Worm (Caenorhabditis elegans) whole organism, L2 larva: ENCODE measurements around the gene fbxa-60.

Experiments used
- ama-1 ChIP-seq: fragments of 150-350 bp; optimal IDR thresholded peaks from 2 replicates; lab custom pipeline; 2018; ENCODE audit warnings: inconsistent platforms
- blmp-1 ChIP-seq: sonication (generic microtip); optimal IDR thresholded peaks from 2 replicates; lab custom pipeline; 2017; ENCODE audit warnings: missing genetic modification characterization, mild to moderate bottlenecking, missing compliant biosample characterization, antibody characterized with exemption, moderate library complexity; ENCODE audit not compliant: insufficient read depth
- lin-39 ChIP-seq: fragments of 150-350 bp; optimal IDR thresholded peaks from 2 replicates; lab custom pipeline; 2014; ENCODE audit warnings: missing biosample characterization, missing genetic modification reagents, missing genetic modification characterization
- nhr-237 ChIP-seq: fragments of 150-350 bp; optimal IDR thresholded peaks from 2 replicates; lab custom pipeline; 2014; ENCODE audit warnings: missing biosample characterization, missing genetic modification characterization
- snpc-4 ChIP-seq: fragments of 150-350 bp; optimal IDR thresholded peaks from 2 replicates; lab custom pipeline; 2014; ENCODE audit warnings: missing biosample characterization, missing genetic modification characterization

DNA sequence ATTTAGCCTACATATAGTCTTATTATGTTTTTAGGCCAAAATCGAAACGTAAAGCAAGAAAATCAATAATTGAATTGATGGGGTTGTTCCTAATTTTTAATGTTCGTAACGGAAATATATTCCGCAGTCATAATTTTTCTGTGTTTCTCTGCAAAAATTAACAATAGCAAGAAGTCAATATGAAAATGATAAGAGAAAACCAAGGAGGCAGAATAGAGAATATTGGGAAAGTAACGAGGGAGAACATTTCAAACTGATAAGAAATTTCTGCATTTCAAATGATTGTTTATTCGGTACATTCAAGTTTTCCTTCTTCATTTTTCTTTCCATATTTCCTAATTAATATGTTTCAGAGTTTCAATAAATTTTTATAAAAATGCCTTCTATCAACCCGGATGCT, 9.9 kb upstream of the fbxa-60 start, which contains the start of gene fbxa-54:
- TF ChIP-seq blmp-1 (no peak), ama-1 (lab: Kevin White, UChicago) (no peak), snpc-4 (tag; lab: Kevin White, UChicago) (no peak), lin-39 (tag; lab: Kevin White, UChicago) (no peak), nhr-237 (tag; lab: Kevin White, UChicago) (no peak)
